Worm (Caenorhabditis elegans): ENCODE data around the gene mec-15.

- TF ChIP-seq sptf-1 (tag; optimal IDR thresholded peaks at IDR 0.05) = no peak
- no peak for TF ChIP-seq nhr-90 (tag; optimal IDR thresholded peaks at IDR 0.05; ENCODE audit: poor library complexity)
- no peak for TF ChIP-seq sox-4 (tag; optimal IDR thresholded peaks at IDR 0.05)
- no peak for TF ChIP-seq fkh-10 (GFP tag; optimal IDR thresholded peaks at IDR 0.05)
- TF ChIP-seq C04F5.9 (tag; optimal IDR thresholded peaks at IDR 0.05) = no peak
- no peak for TF ChIP-seq ceh-90 (tag; optimal IDR thresholded peaks at IDR 0.05)
- TF ChIP-seq unc-86 (tag; optimal IDR thresholded peaks at IDR 0.05) = no peak
- no peak for TF ChIP-seq nhr-11 (tag; optimal IDR thresholded peaks at IDR 0.05)
These were observed 47.3 kb downstream of the mec-15 start, which contains the start of gene R05H5.7 for ce11 chrII:10192207-10192606.
